Worm (Caenorhabditis elegans) whole organism, early embryonic: ENCODE results near the gene ceh-7.
A peak's percentile ranks its signal among the peaks of the same experiment; 100 is the strongest.

ENCODE experiments used
- B0310.2 ChIP-seq: sonication (generic microtip); optimal IDR thresholded peaks from 2 replicates; lab custom pipeline; 2016; ENCODE audit warnings: mild to moderate bottlenecking, missing genetic modification characterization, missing compliant biosample characterization
- F13C5.2 ChIP-seq: sonication (generic microtip); optimal IDR thresholded peaks from 2 replicates; lab custom pipeline; 2017; ENCODE audit warnings: mild to moderate bottlenecking, missing genetic modification characterization, inconsistent platforms, missing compliant biosample characterization
- aly-1 ChIP-seq: sonication (generic microtip); optimal IDR thresholded peaks from 2 replicates; lab custom pipeline; 2016; ENCODE audit warnings: missing genetic modification characterization, missing compliant biosample characterization
- ama-1 ChIP-seq: fragments of 150-350 bp; optimal IDR thresholded peaks from 2 replicates; lab custom pipeline; 2014
- ceh-13 ChIP-seq: fragments of 200-800 bp; sonication (Bioruptor generic); optimal IDR thresholded peaks from 2 replicates; lab custom pipeline; 2018; ENCODE audit warnings: mild to moderate bottlenecking, missing genetic modification characterization, missing compliant biosample characterization
- ceh-36 ChIP-seq: sonication (generic microtip); optimal IDR thresholded peaks from 2 replicates; lab custom pipeline; 2016; ENCODE audit warnings: missing genetic modification characterization, inconsistent platforms, missing compliant biosample characterization
- ets-7 ChIP-seq: sonication (generic microtip); optimal IDR thresholded peaks from 2 replicates; lab custom pipeline; 2016; ENCODE audit warnings: missing genotype, missing genetic modification characterization, missing compliant biosample characterization
- flt-1 ChIP-seq: fragments of 200-800 bp; sonication (Bioruptor generic); IDR thresholded peaks from 2 replicates; pipeline ENCODE4 v1.3.6; 2022; ENCODE audit warnings: missing genetic modification characterization, missing compliant biosample characterization
- hmbx-1 ChIP-seq: sonication (generic microtip); optimal IDR thresholded peaks from 2 replicates; lab custom pipeline; 2016; ENCODE audit warnings: mild to moderate bottlenecking, missing genetic modification characterization, missing compliant biosample characterization
- hmg-4 ChIP-seq: fragments of 200-800 bp; sonication (Bioruptor generic); optimal IDR thresholded peaks from 2 replicates; lab custom pipeline; 2018; ENCODE audit warnings: mild to moderate bottlenecking, missing genetic modification characterization, missing compliant biosample characterization
- hnd-1 ChIP-seq: sonication (generic microtip); optimal IDR thresholded peaks from 2 replicates; lab custom pipeline; 2016; ENCODE audit warnings: missing genetic modification characterization, missing compliant biosample characterization
- pes-1 ChIP-seq: fragments of 200-800 bp; sonication (Bioruptor generic); IDR thresholded peaks from 2 replicates; pipeline ENCODE4 v1.3.6; 2022; ENCODE audit warnings: missing genetic modification reagents, missing genetic modification characterization, missing compliant biosample characterization
- scrt-1 ChIP-seq: fragments of 200-800 bp; sonication (Bioruptor generic); IDR thresholded peaks from 2 replicates; pipeline ENCODE4 v1.3.6; 2022; ENCODE audit warnings: missing genetic modification characterization, missing compliant biosample characterization
- sea-1 ChIP-seq: fragments of 200-800 bp; sonication (Bioruptor generic); conservative IDR thresholded peaks from 2 replicates; pipeline ENCODE4 v1.3.6; 2022; ENCODE audit warnings: missing genetic modification characterization, missing compliant biosample characterization
- tbx-11 ChIP-seq: fragments of 200-800 bp; sonication (Bioruptor generic); IDR thresholded peaks from 2 replicates; pipeline ENCODE4 v1.3.6; 2022; ENCODE audit warnings: missing genetic modification characterization, missing compliant biosample characterization
- tbx-37 ChIP-seq: fragments of 200-800 bp; sonication (Bioruptor generic); conservative IDR thresholded peaks from 2 replicates; pipeline ENCODE4 v1.3.6; 2022; ENCODE audit warnings: missing genetic modification reagents, missing genetic modification characterization, missing compliant biosample characterization
- tra-4 ChIP-seq: sonication (generic microtip); optimal IDR thresholded peaks from 2 replicates; lab custom pipeline; 2017; ENCODE audit warnings: missing genetic modification characterization, missing compliant biosample characterization

ceh-7 gene

ce11 chrII:8730960-8731693 is 27.5 kb upstream of the ceh-7 start:
- TF ChIP-seq tra-4 (tag; lab: Kevin White, UChicago) (no peak), ama-1 (lab: Kevin White, UChicago) (no peak), F13C5.2 (tag; lab: Kevin White, UChicago) (no peak), ceh-36 (tag; lab: Kevin White, UChicago) (no peak), B0310.2 (tag; lab: Kevin White, UChicago) (no peak), ets-7 (tag; lab: Kevin White, UChicago) (no peak), tbx-11 (no peak), pes-1 (GFP tag; lab: Robert Waterston, UW) (no peak)

ce11 chrII:8730281-8730680 is 26.7 kb upstream of the ceh-7 start:
- TF ChIP-seq tra-4 (tag; lab: Kevin White, UChicago) = no peak
- TF ChIP-seq pes-1 (GFP tag; lab: Robert Waterston, UW) = no peak
- TF ChIP-seq ceh-36 (tag; lab: Kevin White, UChicago) = no peak
- TF ChIP-seq tbx-11 = no peak
- TF ChIP-seq B0310.2 (tag; lab: Kevin White, UChicago) = no peak
- no peak for TF ChIP-seq hnd-1
- no peak for TF ChIP-seq hmg-4 (GFP tag; lab: Kevin White, UChicago)
- TF ChIP-seq tbx-37 (GFP tag; lab: Robert Waterston, UW) = no peak
- TF ChIP-seq scrt-1 = no peak
- no peak for TF ChIP-seq ama-1 (lab: Kevin White, UChicago)
- no peak for TF ChIP-seq sea-1 (GFP tag; lab: Robert Waterston, UW)
- no peak for TF ChIP-seq ceh-13 (GFP tag; lab: Kevin White, UChicago)
- no peak for TF ChIP-seq F13C5.2 (tag; lab: Kevin White, UChicago)
- TF ChIP-seq aly-1 (tag; lab: Kevin White, UChicago) = no peak
- no peak for TF ChIP-seq hmbx-1
- no peak for TF ChIP-seq flt-1 (GFP tag; lab: Robert Waterston, UW)

ce11 chrII:8726700-8727099 is 23.1 kb upstream of the ceh-7 start, which contains the start of gene T01B7.9:
Gene T01B7.9, minus strand, starts transcription at chrII:8726800.
- TF ChIP-seq ceh-13 (GFP tag; lab: Kevin White, UChicago) (no peak), aly-1 (tag; lab: Kevin White, UChicago) (no peak), ceh-36 (tag; lab: Kevin White, UChicago) (no peak), ama-1 (lab: Kevin White, UChicago) (no peak), tbx-11 (no peak), hmg-4 (GFP tag; lab: Kevin White, UChicago) (no peak)

- no peak for TF ChIP-seq tbx-11
- no peak for TF ChIP-seq ceh-36 (tag; lab: Kevin White, UChicago)
- TF ChIP-seq tbx-37 (GFP tag; lab: Robert Waterston, UW) = no peak
- TF ChIP-seq ceh-13 (GFP tag; lab: Kevin White, UChicago) = no peak
- TF ChIP-seq ama-1 (lab: Kevin White, UChicago) = no peak
- TF ChIP-seq F13C5.2 (tag; lab: Kevin White, UChicago) = no peak
- no peak for TF ChIP-seq scrt-1
- TF ChIP-seq B0310.2 (tag; lab: Kevin White, UChicago) = no peak
- no peak for TF ChIP-seq flt-1 (GFP tag; lab: Robert Waterston, UW)
- TF ChIP-seq hmg-4 (GFP tag; lab: Kevin White, UChicago) = no peak
Measured at ce11 chrII:8721955-8722524, 18.4 kb upstream of the ceh-7 start, which contains the start of gene trcs-2. Gene trcs-2, plus strand, starts transcription at chrII:8722474.

ce11 chrII:8717579-8717978 is 13.9 kb upstream of the ceh-7 start:
- TF ChIP-seq ets-7 (tag; lab: Kevin White, UChicago) = no peak
- no peak for TF ChIP-seq F13C5.2 (tag; lab: Kevin White, UChicago)
- no peak for TF ChIP-seq ceh-13 (GFP tag; lab: Kevin White, UChicago)
- no peak for TF ChIP-seq hnd-1
- no peak for TF ChIP-seq ama-1 (lab: Kevin White, UChicago)

ce11 chrII:8716231-8716878 is 12.7 kb upstream of the ceh-7 start, which contains the start of the genes cyn-11 and T01B7.5:
Gene cyn-11, minus strand, starts transcription at chrII:8716281.
Gene T01B7.5, plus strand, starts transcription at chrII:8716828.
- TF ChIP-seq sea-1 (GFP tag; lab: Robert Waterston, UW) (0 out of 2 replicates have a peak, but pooled peaks have one; percentile 29), hnd-1 (peak; percentile 7), hmbx-1 (peak; percentile 20), F13C5.2 (tag; lab: Kevin White, UChicago) (peak; percentile 46), ama-1 (lab: Kevin White, UChicago) (no peak)

ce11 chrII:8714913-8715447 is 11.4 kb upstream of the ceh-7 start, which contains the start of the genes rab-21 and T01B7.13:
Gene rab-21, minus strand, starts transcription at chrII:8715013.
Gene T01B7.13, plus strand, starts transcription at chrII:8715397.
- TF ChIP-seq ets-7 (tag; lab: Kevin White, UChicago) (no peak), pes-1 (GFP tag; lab: Robert Waterston, UW) (no peak), ceh-36 (tag; lab: Kevin White, UChicago) (no peak), ama-1 (lab: Kevin White, UChicago) (no peak), hmbx-1 (no peak), sea-1 (GFP tag; lab: Robert Waterston, UW) (no peak), ceh-13 (GFP tag; lab: Kevin White, UChicago) (no peak), flt-1 (GFP tag; lab: Robert Waterston, UW) (no peak), tra-4 (tag; lab: Kevin White, UChicago) (no peak), hnd-1 (no peak), tbx-37 (GFP tag; lab: Robert Waterston, UW) (no peak), scrt-1 (no peak), aly-1 (tag; lab: Kevin White, UChicago) (no peak)
